Worm (Caenorhabditis elegans): ENCODE results near the gene gly-1.

The gly-1 gene

DNA sequence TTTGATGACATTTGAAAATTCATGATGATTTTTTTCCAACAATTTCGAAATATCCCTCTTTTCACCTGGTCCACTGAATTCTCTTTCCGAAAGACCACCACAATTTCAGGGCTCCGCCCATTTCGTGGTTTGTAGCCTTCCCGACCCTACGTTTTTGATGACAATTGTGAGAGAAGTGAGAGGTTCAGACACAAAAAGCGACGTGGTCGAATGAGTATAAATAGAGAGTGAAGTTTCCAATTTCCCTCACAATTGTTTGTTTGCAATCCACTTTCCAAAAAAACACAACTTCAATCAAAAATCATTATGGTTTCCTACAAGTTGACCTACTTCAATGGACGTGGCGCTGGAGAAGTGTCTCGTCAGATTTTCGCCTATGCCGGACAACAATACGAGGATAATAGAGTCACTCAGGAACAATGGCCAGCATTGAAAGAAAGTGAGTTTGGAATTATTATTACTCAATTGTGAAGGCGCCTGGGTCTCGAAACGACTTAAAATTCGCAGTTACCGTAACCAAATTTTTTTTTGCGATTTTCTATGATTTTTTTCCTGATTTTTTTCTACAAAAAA lies 48.2 kb upstream of the gly-1 start, which contains the start of gene gst-5 (continued):
- TF ChIP-seq egl-27 (tag; optimal IDR thresholded peaks at IDR 0.05) (peak in 1 of 2 experiments; percentile 13), nhr-76 (tag; optimal IDR thresholded peaks at IDR 0.05) (no peak), fkh-8 (tag; optimal IDR thresholded peaks at IDR 0.05) (peak; percentile 59), skn-1 (tag; optimal IDR thresholded peaks at IDR 0.05) (peak; percentile 99), elt-3 (tag; optimal IDR thresholded peaks at IDR 0.05) (no peak), nhr-11 (tag; optimal IDR thresholded peaks at IDR 0.05) (peak; percentile 40), ets-5 (GFP tag; IDR thresholded peaks at IDR 0.05) (no peak), fkh-10 (GFP tag; optimal IDR thresholded peaks at IDR 0.05) (no peak), grh-1 (GFP tag; IDR thresholded peaks at IDR 0.05) (no peak), lin-14 (GFP tag; optimal IDR thresholded peaks at IDR 0.05) (peak; percentile 91), zag-1 (tag; optimal IDR thresholded peaks at IDR 0.05) (no peak), fos-1 (tag; optimal IDR thresholded peaks at IDR 0.05) (no peak), pqm-1 (tag; optimal IDR thresholded peaks at IDR 0.05) (no peak), unc-30 (tag; optimal IDR thresholded peaks at IDR 0.05) (no peak), xbp-1 (tag; optimal IDR thresholded peaks at IDR 0.05) (peak; percentile 27), hpl-2 (GFP tag; optimal IDR thresholded peaks at IDR 0.05) (no peak), unc-86 (tag; optimal IDR thresholded peaks at IDR 0.05) (no peak), nhr-84 (tag; optimal IDR thresholded peaks at IDR 0.05) (no peak), nhr-12 (tag; optimal IDR thresholded peaks at IDR 0.05) (no peak), jun-1 (tag; optimal IDR thresholded peaks at IDR 0.05) (no peak), hlh-17 (GFP tag; optimal IDR thresholded peaks at IDR 0.05; ENCODE audit: borderline replicate concordance) (no peak), fkh-4 (tag; optimal IDR thresholded peaks at IDR 0.05; ENCODE audit: borderline replicate concordance) (no peak), nhr-71 (tag; optimal IDR thresholded peaks at IDR 0.05) (peak; percentile 79), ceh-82 (tag; optimal IDR thresholded peaks at IDR 0.05) (peak; percentile 10 to 50 (median 29)), ama-1 (optimal IDR thresholded peaks at IDR 0.05) (no peak), irx-1 (tag; optimal IDR thresholded peaks at IDR 0.05) (peak; percentile 3), tbx-2 (tag; optimal IDR thresholded peaks at IDR 0.05) (peak; percentile 44), C04F5.9 (tag; optimal IDR thresholded peaks at IDR 0.05) (no peak), ztf-11 (tag; optimal IDR thresholded peaks at IDR 0.05) (no peak), ceh-90 (tag; optimal IDR thresholded peaks at IDR 0.05) (no peak), ceh-8 (GFP tag; optimal IDR thresholded peaks at IDR 0.05) (no peak), nhr-90 (tag; optimal IDR thresholded peaks at IDR 0.05; ENCODE audit: poor library complexity) (peak; percentile 43), lin-15B (tag; optimal IDR thresholded peaks at IDR 0.05) (no peak), F16B12.6 (tag; optimal IDR thresholded peaks at IDR 0.05) (no peak), ceh-63 (GFP tag; optimal IDR thresholded peaks at IDR 0.05) (no peak), mef-2 (tag; optimal IDR thresholded peaks at IDR 0.05) (no peak), hlh-4 (tag; optimal IDR thresholded peaks at IDR 0.05) (no peak), lin-39 (tag; optimal IDR thresholded peaks at IDR 0.05) (no peak), mab-9 (GFP tag; IDR thresholded peaks at IDR 0.05) (no peak), snpc-4 (tag; optimal IDR thresholded peaks at IDR 0.05) (no peak)

DNA sequence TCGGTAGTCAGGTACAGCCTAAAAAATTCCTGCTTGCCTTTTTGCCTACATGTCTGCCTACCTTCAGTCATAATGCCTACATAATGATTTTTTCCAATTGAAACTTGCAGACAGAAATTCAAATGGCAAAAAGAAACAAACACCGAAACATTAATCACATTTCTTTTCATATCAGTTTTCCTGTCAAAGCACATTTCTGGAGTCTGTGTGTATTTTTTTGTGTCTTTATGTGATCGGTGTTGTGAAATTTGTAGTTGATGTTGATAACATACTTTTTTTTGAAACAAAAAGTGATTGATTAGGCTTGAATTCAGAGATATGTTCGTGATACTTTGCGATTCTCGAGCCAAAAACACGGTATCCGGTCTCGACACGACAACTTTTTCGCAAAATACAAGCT lies 47.4 kb upstream of the gly-1 start:
- peak; percentile 20 for TF ChIP-seq elt-2 (tag; optimal IDR thresholded peaks at IDR 0.05)
- TF ChIP-seq efl-1 (optimal IDR thresholded peaks at IDR 0.05) = no peak
- TF ChIP-seq efl-1 (GFP tag; optimal IDR thresholded peaks at IDR 0.05 in 1 of 2) = no peak
- peak in 1 of 2 experiments; percentile 2 for TF ChIP-seq lin-35 (GFP tag; optimal IDR thresholded peaks at IDR 0.05)

All from whole organism, L1 larva.